Worm (Caenorhabditis elegans): ENCODE measurements around the gene F40G12.11.

F40G12.11 gene

ce11 chrV:14334901-14335300 lies 48.9 kb downstream of the F40G12.11 start, which contains the start of gene srm-5:
srm-5 (plus strand) TSS chrV:14335201.
- TF ChIP-seq sea-1 (GFP tag; conservative IDR thresholded peaks at IDR 0.05) (no peak), hmbx-1 (tag; optimal IDR thresholded peaks at IDR 0.05) (no peak), scrt-1 (GFP tag; IDR thresholded peaks at IDR 0.05) (no peak), F13C5.2 (tag; optimal IDR thresholded peaks at IDR 0.05) (no peak)

- TF ChIP-seq aly-1 (tag; optimal IDR thresholded peaks at IDR 0.05) (no peak), pes-1 (GFP tag; IDR thresholded peaks at IDR 0.05) (no peak), scrt-1 (GFP tag; IDR thresholded peaks at IDR 0.05) (no peak), F13C5.2 (tag; optimal IDR thresholded peaks at IDR 0.05) (no peak), ceh-36 (tag; optimal IDR thresholded peaks at IDR 0.05) (no peak), tbx-37 (GFP tag; conservative IDR thresholded peaks at IDR 0.05) (no peak), hmbx-1 (tag; optimal IDR thresholded peaks at IDR 0.05) (no peak), ama-1 (optimal IDR thresholded peaks at IDR 0.05) (no peak), tbx-11 (GFP tag; IDR thresholded peaks at IDR 0.05) (no peak), flt-1 (GFP tag; IDR thresholded peaks at IDR 0.05) (no peak), hnd-1 (tag; optimal IDR thresholded peaks at IDR 0.05) (no peak), hmg-4 (GFP tag; optimal IDR thresholded peaks at IDR 0.05) (no peak), ceh-13 (GFP tag; optimal IDR thresholded peaks at IDR 0.05) (no peak), B0310.2 (tag; optimal IDR thresholded peaks at IDR 0.05) (no peak), sea-1 (GFP tag; conservative IDR thresholded peaks at IDR 0.05) (no peak)
Measured at ce11 chrV:14336655-14337054, 50.7 kb downstream of the F40G12.11 start, which contains the start of gene srm-6. srm-6 (plus strand) TSS chrV:14336955.

Measured in whole organism, early embryonic.